Fruit fly (Drosophila melanogaster) whole organism, embryonic: Measurements from ENCODE around the gene Eig71Ec.

ENCODE experiments used
- CG3726 ChIP-seq: fragments of 200-800 bp; sonication (Bioruptor generic); IDR thresholded peaks from 3 replicates; pipeline ENCODE4, ENCODE4 v1.3.6; 2022; ENCODE audit warnings: missing biosample characterization, missing genetic modification characterization
- Pdp1 ChIP-seq, 2 experiments: fragments of 200-800 bp; sonication (Bioruptor generic); optimal IDR thresholded peaks; 3 replicates each; lab custom pipeline; 2016; ENCODE audit warnings: missing biosample characterization in 2 of 2, missing genetic modification characterization in 2 of 2, mild to moderate bottlenecking in 1 of 2, moderate library complexity in 1 of 2
- esg ChIP-seq: fragments of 200-800 bp; sonication (Bioruptor generic); conservative IDR thresholded peaks from 2 replicates; pipeline ENCODE4 v1.3.6; 2022; ENCODE audit warnings: missing biosample characterization, missing genetic modification characterization

DNA sequence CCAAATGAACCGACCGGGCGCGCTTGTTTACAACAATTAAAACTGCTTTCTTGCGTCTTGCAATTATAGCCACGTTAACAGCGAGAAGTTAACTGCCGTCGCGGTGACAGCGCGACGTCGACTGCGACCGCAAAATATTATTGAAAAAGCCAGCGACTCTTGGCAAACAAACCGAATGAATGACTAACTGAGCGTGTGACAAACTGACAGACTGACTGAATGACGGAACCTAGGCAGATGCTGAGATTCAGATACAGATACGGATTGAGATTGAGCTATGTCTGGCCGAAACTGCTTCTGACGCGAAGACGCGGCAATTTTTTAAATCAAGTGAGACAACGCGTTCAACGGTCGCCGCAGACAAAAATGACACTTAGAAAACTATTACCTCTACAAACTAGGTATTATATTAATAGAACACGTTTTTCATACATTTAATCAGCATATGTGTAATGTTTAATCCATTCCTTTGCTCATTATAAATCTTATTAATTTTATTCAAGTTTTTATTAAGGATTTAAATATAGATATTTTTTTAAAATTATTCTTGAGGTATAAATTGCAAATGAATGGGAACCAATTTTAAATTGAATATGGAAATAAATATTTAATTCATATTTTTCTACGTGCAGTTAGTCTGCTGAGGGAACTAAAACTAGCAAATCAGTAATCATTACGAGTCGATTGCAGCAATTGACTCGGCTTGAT, 17.5 kb downstream of the Eig71Ec start:
- TF ChIP-seq Pdp1 (GFP tag; optimal IDR thresholded peaks at IDR 0.05; lab: Kevin White, UChicago) (no peak), CG3726 (no peak), esg (GFP tag; lab: Robert Waterston, UW) (no peak)
